Worm (Caenorhabditis elegans): ENCODE results near the gene T04F8.3.

DNA sequence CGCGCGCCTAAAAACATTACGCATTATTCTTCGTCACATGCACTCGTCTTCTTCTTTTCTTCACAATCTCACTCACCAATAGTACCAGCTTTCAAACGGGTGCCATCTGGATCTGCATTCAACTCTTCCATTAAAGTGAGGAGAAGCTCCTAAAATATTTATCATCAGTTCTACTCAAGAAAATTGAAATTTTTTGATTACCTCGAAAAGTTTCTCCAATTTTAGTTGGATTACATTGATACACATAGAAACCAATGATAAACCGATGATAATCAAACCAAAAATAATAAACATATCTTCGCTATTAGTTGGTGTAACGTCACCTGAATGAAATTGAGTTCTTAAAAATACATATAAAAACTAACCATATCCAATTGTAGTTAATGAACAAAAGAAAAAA is 33.8 kb upstream of the T04F8.3 start:
- TF ChIP-seq elt-3 (tag; optimal IDR thresholded peaks at IDR 0.05) (no peak), dmd-4 (tag; optimal IDR thresholded peaks at IDR 0.05) (no peak), nhr-10 (tag; optimal IDR thresholded peaks at IDR 0.05) (no peak), ama-1 (optimal IDR thresholded peaks at IDR 0.05) (no peak), unc-39 (tag; optimal IDR thresholded peaks at IDR 0.05) (no peak), nhr-6 (tag; optimal IDR thresholded peaks at IDR 0.05) (no peak), unc-55 (GFP tag; optimal IDR thresholded peaks at IDR 0.05) (no peak), sma-9 (GFP tag; optimal IDR thresholded peaks at IDR 0.05) (no peak), sma-9 (tag; optimal IDR thresholded peaks at IDR 0.05) (no peak), blmp-1 (tag; optimal IDR thresholded peaks at IDR 0.05; ENCODE audit: insufficient read depth) (no peak), crh-2 (tag; optimal IDR thresholded peaks at IDR 0.05) (no peak), nhr-237 (tag; optimal IDR thresholded peaks at IDR 0.05) (no peak), lin-11 (tag; optimal IDR thresholded peaks at IDR 0.05) (no peak), aly-2 (tag; optimal IDR thresholded peaks at IDR 0.05) (no peak), zag-1 (tag; optimal IDR thresholded peaks at IDR 0.05) (no peak)
